Fruit fly (Drosophila melanogaster) whole organism, embryonic: ENCODE results near the gene corolla.

Experiments
- ATbp ChIP-seq: fragments of 200-800 bp; sonication (Bioruptor generic); optimal IDR thresholded peaks from 2 replicates; lab custom pipeline; 2017; ENCODE audit warnings: missing biosample characterization, mild to moderate bottlenecking, missing genetic modification characterization, missing genetic modification reagents
- BEAF-32 ChIP-seq: fragments of 200-800 bp; sonication (Bioruptor generic); optimal IDR thresholded peaks from 3 replicates; lab custom pipeline; 2017; ENCODE audit warnings: missing biosample characterization, missing genetic modification characterization, mild to moderate bottlenecking, moderate library complexity, missing genetic modification reagents
- CG10147 ChIP-seq: fragments of 200-800 bp; sonication (Bioruptor generic); optimal IDR thresholded peaks from 2 replicates; lab custom pipeline; 2019; ENCODE audit warnings: missing biosample characterization, mild to moderate bottlenecking, missing genetic modification characterization, moderate library complexity
- CG10209 ChIP-seq: fragments of 200-800 bp; sonication (Bioruptor generic); optimal IDR thresholded peaks from 3 replicates; lab custom pipeline; 2017; ENCODE audit warnings: missing biosample characterization, mild to moderate bottlenecking, missing genetic modification characterization, missing genetic modification reagents
- CG10565 ChIP-seq: fragments of 200-800 bp; sonication (Bioruptor generic); optimal IDR thresholded peaks from 3 replicates; lab custom pipeline; 2016; ENCODE audit warnings: missing biosample characterization, mild to moderate bottlenecking, missing genetic modification characterization
- CG10654 ChIP-seq: fragments of 200-800 bp; sonication (Bioruptor generic); optimal IDR thresholded peaks from 2 replicates; lab custom pipeline; 2016; ENCODE audit warnings: missing biosample characterization, missing genetic modification characterization
- CG11398 ChIP-seq: fragments of 200-800 bp; sonication (Bioruptor generic); optimal IDR thresholded peaks from 2 replicates; lab custom pipeline; 2016; ENCODE audit warnings: missing biosample characterization, missing genetic modification characterization
- CG13296 ChIP-seq: fragments of 200-800 bp; sonication (Bioruptor generic); optimal IDR thresholded peaks from 3 replicates; lab custom pipeline; 2018; ENCODE audit warnings: missing biosample characterization, mild to moderate bottlenecking, missing genetic modification characterization
- CG15269 ChIP-seq: fragments of 200-800 bp; sonication (Bioruptor generic); optimal IDR thresholded peaks from 2 replicates; lab custom pipeline; 2018; ENCODE audit warnings: missing biosample characterization, mild to moderate bottlenecking, missing genetic modification characterization, moderate library complexity
- CG15514 ChIP-seq: fragments of 200-800 bp; sonication (Bioruptor generic); optimal IDR thresholded peaks from 3 replicates; lab custom pipeline; 2017; ENCODE audit warnings: missing biosample characterization, missing genetic modification characterization, mild to moderate bottlenecking, moderate library complexity, missing genetic modification reagents
- CG1647 ChIP-seq: fragments of 200-800 bp; sonication (Bioruptor generic); optimal IDR thresholded peaks from 3 replicates; lab custom pipeline; 2016; ENCODE audit warnings: missing biosample characterization, missing genetic modification characterization
- CG17568 ChIP-seq: fragments of 200-800 bp; sonication (Bioruptor generic); optimal IDR thresholded peaks from 2 replicates; lab custom pipeline; 2018; ENCODE audit warnings: missing biosample characterization, mild to moderate bottlenecking, missing genetic modification characterization, moderate library complexity
- CG17912 ChIP-seq: fragments of 200-800 bp; sonication (Bioruptor generic); optimal IDR thresholded peaks from 2 replicates; lab custom pipeline; 2018; ENCODE audit warnings: missing biosample characterization, mild to moderate bottlenecking, missing genetic modification characterization
- CG18011 ChIP-seq: fragments of 200-800 bp; sonication (Bioruptor generic); optimal IDR thresholded peaks from 2 replicates; lab custom pipeline; 2017; ENCODE audit warnings: missing biosample characterization, missing genetic modification characterization, mild to moderate bottlenecking, moderate library complexity, missing genotype
- CG4730 ChIP-seq: fragments of 200-800 bp; sonication (Bioruptor generic); IDR thresholded peaks from 2 replicates; pipeline ENCODE4 v1.3.6; 2022; ENCODE audit warnings: missing biosample characterization, missing genetic modification characterization
- CG6254 ChIP-seq: fragments of 200-800 bp; sonication (Bioruptor generic); optimal IDR thresholded peaks from 3 replicates; lab custom pipeline; 2017; ENCODE audit warnings: mild to moderate bottlenecking, missing biosample characterization, missing genetic modification reagents, missing genetic modification characterization
- CG8281 ChIP-seq: fragments of 200-800 bp; sonication (Bioruptor generic); optimal IDR thresholded peaks from 2 replicates; lab custom pipeline; 2018; ENCODE audit warnings: missing biosample characterization, mild to moderate bottlenecking, missing genetic modification characterization, moderate library complexity
- CG8924 ChIP-seq: fragments of 200-800 bp; optimal IDR thresholded peaks from 3 replicates; lab custom pipeline; 2019; ENCODE audit warnings: missing biosample characterization, mild to moderate bottlenecking, missing genetic modification characterization, moderate library complexity
- Doc3 ChIP-seq: fragments of 200-800 bp; sonication (Bioruptor generic); IDR thresholded peaks from 3 replicates; pipeline ENCODE4 v1.3.6; 2022; ENCODE audit warnings: missing biosample characterization, missing genetic modification characterization; ENCODE audit not compliant: partially characterized antibody
- Gug ChIP-seq: fragments of 200-800 bp; sonication (Bioruptor generic); IDR thresholded peaks from 4 replicates; pipeline ENCODE4 v1.3.6; 2022; ENCODE audit warnings: missing biosample characterization, missing genetic modification characterization
- H2.0 ChIP-seq: fragments of 200-800 bp; sonication (Bioruptor generic); IDR thresholded peaks from 2 replicates; pipeline ENCODE4 v1.3.6; 2022; ENCODE audit warnings: missing biosample characterization, missing genetic modification characterization
- HHEX ChIP-seq: fragments of 200-800 bp; sonication (Bioruptor generic); optimal IDR thresholded peaks from 3 replicates; lab custom pipeline; 2017; ENCODE audit warnings: missing biosample characterization, mild to moderate bottlenecking, missing genetic modification characterization, missing genetic modification reagents
- Jarid2 ChIP-seq: fragments of 200-800 bp; sonication (Bioruptor generic); optimal IDR thresholded peaks from 3 replicates; lab custom pipeline; 2017; ENCODE audit warnings: mild to moderate bottlenecking, missing biosample characterization, missing genetic modification reagents, missing genetic modification characterization
- Lhr ChIP-seq: fragments of 200-800 bp; sonication (Bioruptor generic); optimal IDR thresholded peaks from 3 replicates; lab custom pipeline; 2017; ENCODE audit warnings: mild to moderate bottlenecking, missing biosample characterization, missing genetic modification reagents, missing genetic modification characterization
- MBD-R2 ChIP-seq: fragments of 200-800 bp; sonication (Bioruptor generic); IDR thresholded peaks from 2 replicates; pipeline ENCODE4 v1.3.6; 2022; ENCODE audit warnings: missing biosample characterization, missing genetic modification characterization
- Med ChIP-seq: fragments of 200-800 bp; sonication (Bioruptor generic); peaks from one replicate; lab custom pipeline; 2016; ENCODE audit warnings: missing biosample characterization, missing genetic modification characterization, mild to moderate bottlenecking, inconsistent platforms, moderate library complexity
- Meics ChIP-seq: fragments of 200-800 bp; sonication (Bioruptor generic); optimal IDR thresholded peaks from 2 replicates; lab custom pipeline; 2017; ENCODE audit warnings: missing biosample characterization, mild to moderate bottlenecking, missing genetic modification characterization
- Opbp ChIP-seq: fragments of 200-800 bp; sonication (Bioruptor generic); IDR thresholded peaks from 3 replicates; pipeline ENCODE4 v1.3.6; 2022; ENCODE audit warnings: missing biosample characterization, missing genetic modification characterization; ENCODE audit not compliant: partially characterized antibody
- Optix ChIP-seq: fragments of 200-800 bp; sonication (Bioruptor generic); IDR thresholded peaks from 3 replicates; pipeline ENCODE4 v1.3.6; 2022; ENCODE audit warnings: missing biosample characterization, missing genetic modification characterization
- Pdp1 ChIP-seq, 2 experiments: fragments of 200-800 bp; sonication (Bioruptor generic); optimal IDR thresholded peaks; 3 replicates each; lab custom pipeline; 2016; ENCODE audit warnings: missing biosample characterization in 2 of 2, missing genetic modification characterization in 2 of 2, mild to moderate bottlenecking in 1 of 2, moderate library complexity in 1 of 2
- Rx ChIP-seq: fragments of 200-800 bp; sonication (Bioruptor generic); IDR thresholded peaks from 2 replicates; pipeline ENCODE4 v1.3.6; 2022; ENCODE audit warnings: missing biosample characterization, missing genetic modification characterization
- TFAM ChIP-seq: fragments of 200-800 bp; sonication (Bioruptor generic); optimal IDR thresholded peaks from 2 replicates; lab custom pipeline; 2017; ENCODE audit warnings: missing biosample characterization, missing genetic modification characterization, inconsistent platforms
- Usf ChIP-seq: fragments of 200-800 bp; sonication (Bioruptor generic); optimal IDR thresholded peaks from 2 replicates; lab custom pipeline; 2017; ENCODE audit warnings: missing genotype, missing biosample characterization, missing genetic modification characterization
- ara ChIP-seq: fragments of 200-800 bp; sonication (Bioruptor generic); IDR thresholded peaks from 2 replicates; pipeline ENCODE4 v1.3.6; 2022; ENCODE audit warnings: missing biosample characterization, missing genetic modification characterization
- ase ChIP-seq: fragments of 200-800 bp; sonication (Bioruptor generic); IDR thresholded peaks from 3 replicates; pipeline ENCODE4 v1.3.6; 2022; ENCODE audit warnings: missing biosample characterization, missing genetic modification characterization
- bcd ChIP-seq: fragments of 200-800 bp; sonication (Bioruptor generic); optimal IDR thresholded peaks from 2 replicates; lab custom pipeline; 2017; ENCODE audit warnings: missing biosample characterization, mild to moderate bottlenecking, missing genetic modification characterization
- dm ChIP-seq: fragments of 200-800 bp; sonication (Bioruptor generic); optimal IDR thresholded peaks from 3 replicates; lab custom pipeline; 2016; ENCODE audit warnings: missing biosample characterization, missing genetic modification characterization
- gsb ChIP-seq: fragments of 200-800 bp; sonication (Bioruptor generic); IDR thresholded peaks from 2 replicates; pipeline ENCODE4 v1.3.6; 2022; ENCODE audit warnings: missing biosample characterization, missing genetic modification characterization
- gt ChIP-seq: fragments of 200-800 bp; sonication (Bioruptor generic); IDR thresholded peaks from 2 replicates; pipeline ENCODE4 v1.3.6; 2022; ENCODE audit warnings: missing biosample characterization, missing genetic modification characterization
- kah ChIP-seq: fragments of 200-800 bp; sonication (Bioruptor generic); optimal IDR thresholded peaks from 2 replicates; lab custom pipeline; 2018; ENCODE audit warnings: missing biosample characterization, mild to moderate bottlenecking, missing genetic modification characterization
- lab ChIP-seq: fragments of 200-800 bp; sonication (Bioruptor generic); optimal IDR thresholded peaks from 3 replicates; lab custom pipeline; 2017; ENCODE audit warnings: missing biosample characterization, missing genetic modification characterization, mild to moderate bottlenecking, moderate library complexity, missing genetic modification reagents
- lbe ChIP-seq: fragments of 200-800 bp; sonication (Bioruptor generic); optimal IDR thresholded peaks from 2 replicates; lab custom pipeline; 2016; ENCODE audit warnings: missing biosample characterization, mild to moderate bottlenecking, missing genetic modification characterization
- mld ChIP-seq: fragments of 200-800 bp; sonication (Bioruptor generic); IDR thresholded peaks from 3 replicates; pipeline ENCODE4 v1.3.6; 2022; ENCODE audit warnings: missing biosample characterization, missing genetic modification characterization; ENCODE audit not compliant: partially characterized antibody
- rib ChIP-seq: fragments of 200-800 bp; sonication (Bioruptor generic); IDR thresholded peaks from 2 replicates; pipeline ENCODE4 v1.3.6; 2022; ENCODE audit warnings: missing biosample characterization, missing genetic modification characterization
- sc ChIP-seq, 3 experiments: fragments of >200 bp in 2 of 3; fragments of 200-800 bp in 1 of 3; sonication (Bioruptor generic) in 1 of 3; optimal IDR thresholded peaks; 2 replicates in 2 of 3; 3 replicates in 1 of 3; lab custom pipeline; 2017; ENCODE audit warnings: mild to moderate bottlenecking in 1 of 3, missing biosample characterization in 1 of 3, missing genetic modification characterization in 1 of 3, missing genetic modification reagents in 1 of 3
- slou ChIP-seq: fragments of 200-800 bp; sonication (Bioruptor generic); optimal IDR thresholded peaks from 3 replicates; lab custom pipeline; 2016; ENCODE audit warnings: missing biosample characterization, missing genetic modification characterization
- slp2 ChIP-seq: fragments of 200-800 bp; sonication (Bioruptor generic); optimal IDR thresholded peaks from 2 replicates; lab custom pipeline; 2016; ENCODE audit warnings: missing biosample characterization, missing genetic modification characterization
- stc ChIP-seq: fragments of 200-800 bp; sonication (Bioruptor generic); IDR thresholded peaks from 2 replicates; pipeline ENCODE4 v1.3.6; 2022; ENCODE audit warnings: missing biosample characterization, missing genetic modification characterization

corolla gene

DNA sequence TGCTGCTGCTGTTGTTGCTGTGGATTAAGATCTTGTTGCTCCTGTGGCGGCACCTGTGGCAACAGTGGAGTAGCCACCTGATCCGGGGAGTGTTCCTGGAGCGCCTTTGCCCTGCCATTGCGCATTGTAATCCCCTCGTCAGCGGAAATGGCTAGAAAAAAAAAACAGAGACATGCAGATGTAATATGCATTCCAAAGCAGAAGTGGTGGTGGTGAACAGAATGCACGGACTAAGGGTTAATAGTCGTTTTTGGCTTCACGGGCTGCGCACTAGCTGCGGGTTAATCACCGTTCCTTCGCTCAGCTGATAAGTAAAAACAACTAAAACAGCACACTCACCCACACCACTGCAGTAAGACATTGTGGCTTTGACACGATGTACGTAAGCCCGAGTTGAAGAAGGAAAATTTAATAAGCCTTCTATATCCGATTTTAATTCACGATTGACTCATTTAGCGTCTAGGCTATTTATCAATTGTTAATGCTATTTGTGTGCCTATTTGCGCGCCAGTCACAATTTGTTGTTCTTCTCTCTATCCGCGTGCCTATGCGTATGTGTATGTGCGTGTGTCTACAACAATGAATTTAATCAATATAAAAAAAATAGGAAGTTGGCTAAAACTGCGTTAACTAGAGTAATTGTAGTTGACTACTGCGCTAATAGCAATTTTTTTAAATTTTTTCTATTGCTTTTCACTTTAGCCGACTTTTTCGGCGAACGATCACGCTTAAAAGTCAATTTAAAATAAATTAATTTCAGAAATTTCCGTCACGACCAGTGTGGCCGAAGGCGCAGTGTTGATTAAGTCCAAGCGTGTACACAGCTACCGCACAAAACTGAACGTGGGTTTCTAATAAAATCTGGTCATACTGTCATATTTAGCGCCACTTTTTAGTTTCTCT is 4.5 kb downstream of the corolla start, which contains the start of gene stas (continued):
- TF ChIP-seq Med (GFP tag; lab: Kevin White, UChicago) (peak; percentile 60), CG15514 (GFP tag; lab: Kevin White, UChicago) (peak; percentile 63), CG15269 (peak; percentile 29), Usf (GFP tag; lab: Kevin White, UChicago) (no peak), CG10209 (no peak), Jarid2 (GFP tag; lab: Kevin White, UChicago) (no peak), rib (GFP tag; lab: Robert Waterston, UW) (no peak), Opbp (GFP tag; lab: Robert Waterston, UW) (0 out of 3 replicates have a peak, but pooled peaks have one; percentile 25), CG10654 (GFP tag; lab: Kevin White, UChicago) (no peak), CG8281 (tag; lab: Kevin White, UChicago) (no peak), gt (GFP tag; lab: Robert Waterston, UW) (no peak), Doc3 (GFP tag; lab: Robert Waterston, UW) (no peak), gsb (GFP tag; lab: Robert Waterston, UW) (no peak), Optix (GFP tag; lab: Robert Waterston, UW) (no peak), slou (GFP tag; lab: Kevin White, UChicago) (no peak), CG11398 (GFP tag; lab: Kevin White, UChicago) (no peak), ara (no peak), H2.0 (GFP tag; lab: Robert Waterston, UW) (no peak), MBD-R2 (GFP tag; lab: Robert Waterston, UW) (peak; percentile 41), Rx (GFP tag; lab: Robert Waterston, UW) (no peak), kah (GFP tag; lab: Kevin White, UChicago) (no peak), bcd (GFP tag; lab: Kevin White, UChicago) (no peak), Lhr (GFP tag; lab: Kevin White, UChicago) (peak; percentile 20), CG13296 (GFP tag; lab: Kevin White, UChicago) (peak; percentile 36), CG17568 (GFP tag; lab: Kevin White, UChicago) (no peak), lbe (GFP tag; lab: Kevin White, UChicago) (no peak), ase (GFP tag; lab: Robert Waterston, UW) (no peak), Meics (GFP tag; lab: Kevin White, UChicago) (peak; percentile 24), CG17912 (peak; percentile 26), slp2 (GFP tag; lab: Kevin White, UChicago) (no peak), CG8924 (tag; lab: Kevin White, UChicago) (peak; percentile 68), CG18011 (GFP tag; lab: Kevin White, UChicago) (no peak), sc (optimal IDR thresholded peaks at IDR 0.05; lab: Kevin White, UChicago) (no peak), sc (GFP tag; optimal IDR thresholded peaks at IDR 0.05; lab: Kevin White, UChicago) (no peak), mld (GFP tag; lab: Robert Waterston, UW) (no peak), Pdp1 (GFP tag; optimal IDR thresholded peaks at IDR 0.05; lab: Kevin White, UChicago) (no peak), lab (GFP tag; lab: Kevin White, UChicago) (peak; percentile 7), CG1647 (GFP tag; lab: Kevin White, UChicago) (no peak), BEAF-32 (peak; percentile 44), CG6254 (GFP tag; lab: Kevin White, UChicago) (no peak), stc (GFP tag; lab: Robert Waterston, UW) (no peak), CG4730 (GFP tag; lab: Robert Waterston, UW) (no peak), CG10565 (GFP tag; lab: Kevin White, UChicago) (no peak), Gug (no peak), ATbp (GFP tag; lab: Kevin White, UChicago) (no peak), CG10147 (GFP tag; lab: Kevin White, UChicago) (no peak), TFAM (no peak), dm (GFP tag; lab: Kevin White, UChicago) (no peak), HHEX (GFP tag; lab: Kevin White, UChicago) (peak; percentile 11)
